Fruit fly (Drosophila melanogaster) whole organism, prepupa: ENCODE data around the gene CG15771.

ENCODE experiments used
- Blimp-1 ChIP-seq: fragments of 200-800 bp; sonication (Bioruptor generic); optimal IDR thresholded peaks from 3 replicates; lab custom pipeline; 2017; ENCODE audit warnings: missing biosample characterization, missing genetic modification characterization, mild to moderate bottlenecking, moderate library complexity, missing genetic modification reagents
- CG10631 ChIP-seq: fragments of 200-800 bp; sonication (Bioruptor generic); optimal IDR thresholded peaks from 2 replicates; lab custom pipeline; 2016; ENCODE audit warnings: missing biosample characterization, missing genetic modification characterization
- CG10669 ChIP-seq: fragments of 200-800 bp; sonication (Bioruptor generic); optimal IDR thresholded peaks from 3 replicates; lab custom pipeline; 2018; ENCODE audit warnings: missing biosample characterization, mild to moderate bottlenecking, missing genetic modification characterization, moderate library complexity
- CG11294 ChIP-seq: fragments of 200-800 bp; sonication (Bioruptor generic); IDR thresholded peaks from 2 replicates; pipeline ENCODE4 v1.3.6; 2022; ENCODE audit warnings: missing biosample characterization, missing genetic modification characterization
- CG11762 ChIP-seq: fragments of 200-800 bp; sonication (Bioruptor generic); optimal IDR thresholded peaks from 3 replicates; lab custom pipeline; 2016; ENCODE audit warnings: missing biosample characterization, missing genetic modification characterization; ENCODE audit not compliant: insufficient read depth
- CG11902 ChIP-seq: fragments of 200-800 bp; sonication (Bioruptor generic); optimal IDR thresholded peaks from 3 replicates; lab custom pipeline; 2016; ENCODE audit warnings: missing biosample characterization, missing genetic modification characterization
- CG15336 ChIP-seq: fragments of 200-800 bp; sonication (Bioruptor generic); IDR thresholded peaks from 2 replicates; pipeline ENCODE4 v1.3.6; 2022; ENCODE audit warnings: missing biosample characterization, missing genetic modification characterization
- CG1621 ChIP-seq: fragments of 200-800 bp; sonication (Bioruptor generic); optimal IDR thresholded peaks from 3 replicates; lab custom pipeline; 2018; ENCODE audit warnings: missing biosample characterization, mild to moderate bottlenecking, missing genetic modification characterization
- CG31627 ChIP-seq: fragments of 200-800 bp; sonication (Bioruptor generic); optimal IDR thresholded peaks from 3 replicates; lab custom pipeline; 2016; ENCODE audit warnings: missing biosample characterization, missing genetic modification characterization
- CG32006 ChIP-seq: fragments of 200-800 bp; sonication (Bioruptor generic); optimal IDR thresholded peaks from 3 replicates; lab custom pipeline; 2017; ENCODE audit warnings: missing biosample characterization, mild to moderate bottlenecking, missing genetic modification characterization
- CG34406 ChIP-seq: fragments of 200-800 bp; sonication (Bioruptor generic); optimal IDR thresholded peaks from 3 replicates; lab custom pipeline; 2016; ENCODE audit warnings: missing biosample characterization, missing genetic modification characterization
- CG3919 ChIP-seq: fragments of 200-800 bp; sonication (Bioruptor generic); optimal IDR thresholded peaks from 3 replicates; lab custom pipeline; 2016; ENCODE audit warnings: missing biosample characterization, missing genetic modification characterization
- CG6163 ChIP-seq: fragments of 200-800 bp; sonication (Bioruptor generic); IDR thresholded peaks from 3 replicates; pipeline ENCODE4 v1.3.6; 2022; ENCODE audit warnings: missing biosample characterization, missing genetic modification characterization
- CG6276 ChIP-seq: fragments of 200-800 bp; sonication (Bioruptor generic); optimal IDR thresholded peaks from 2 replicates; lab custom pipeline; 2017; ENCODE audit warnings: missing biosample characterization, mild to moderate bottlenecking, missing genetic modification characterization
- CG6792 ChIP-seq: fragments of 200-800 bp; sonication (Bioruptor generic); optimal IDR thresholded peaks from 3 replicates; lab custom pipeline; 2016; ENCODE audit warnings: missing biosample characterization, missing genetic modification characterization
- CG6808 ChIP-seq: fragments of 200-800 bp; sonication (Bioruptor generic); optimal IDR thresholded peaks from 3 replicates; lab custom pipeline; 2017; ENCODE audit warnings: missing biosample characterization, missing genetic modification characterization, mild to moderate bottlenecking, moderate library complexity, missing genetic modification reagents
- CG6854 ChIP-seq: fragments of 200-800 bp; sonication (Bioruptor generic); optimal IDR thresholded peaks from 2 replicates; lab custom pipeline; 2017; ENCODE audit warnings: missing biosample characterization, mild to moderate bottlenecking, missing genetic modification characterization
- CG8119 ChIP-seq: fragments of 200-800 bp; sonication (Bioruptor generic); IDR thresholded peaks from 3 replicates; pipeline ENCODE4 v1.3.6; 2022; ENCODE audit warnings: missing biosample characterization, missing genetic modification characterization
- CG8319 ChIP-seq: fragments of 200-800 bp; sonication (Bioruptor generic); optimal IDR thresholded peaks from 3 replicates; lab custom pipeline; 2016; ENCODE audit warnings: missing biosample characterization, missing genetic modification characterization
- CG9139 ChIP-seq: fragments of 200-800 bp; sonication (Bioruptor generic); optimal IDR thresholded peaks from 3 replicates; lab custom pipeline; 2017; ENCODE audit warnings: missing biosample characterization, mild to moderate bottlenecking, missing genetic modification characterization
- Eip75B ChIP-seq: fragments of 200-800 bp; sonication (Bioruptor generic); optimal IDR thresholded peaks from 3 replicates; lab custom pipeline; 2016; ENCODE audit warnings: missing biosample characterization, missing genetic modification characterization
- Eip78C ChIP-seq: fragments of 200-800 bp; sonication (Bioruptor generic); peaks from one replicate; lab custom pipeline; 2016; ENCODE audit warnings: missing biosample characterization, missing genetic modification characterization
- Eip93F ChIP-seq: fragments of 200-800 bp; sonication (Bioruptor generic); optimal IDR thresholded peaks from 2 replicates; lab custom pipeline; 2016; ENCODE audit warnings: missing biosample characterization, mild to moderate bottlenecking, missing genetic modification characterization
- Ets21C ChIP-seq: fragments of 200-800 bp; sonication (Bioruptor generic); optimal IDR thresholded peaks from 3 replicates; lab custom pipeline; 2016; ENCODE audit warnings: missing biosample characterization, missing genetic modification characterization
- Ets96B ChIP-seq: fragments of 200-800 bp; optimal IDR thresholded peaks from 2 replicates; lab custom pipeline; 2019; ENCODE audit warnings: missing biosample characterization, mild to moderate bottlenecking, missing genetic modification characterization, moderate library complexity
- Hr39 ChIP-seq: fragments of 200-800 bp; sonication (Bioruptor generic); optimal IDR thresholded peaks from 2 replicates; lab custom pipeline; 2016; ENCODE audit warnings: missing biosample characterization, missing genetic modification characterization
- Hr4 ChIP-seq: fragments of 200-800 bp; sonication (Bioruptor generic); optimal IDR thresholded peaks from 3 replicates; lab custom pipeline; 2016; ENCODE audit warnings: missing biosample characterization, missing genetic modification characterization
- Lpt ChIP-seq: fragments of 200-800 bp; sonication (Bioruptor generic); optimal IDR thresholded peaks from 3 replicates; lab custom pipeline; 2016; ENCODE audit warnings: missing biosample characterization, missing genetic modification characterization
- OdsH ChIP-seq: fragments of 200-800 bp; sonication (Bioruptor generic); optimal IDR thresholded peaks from 3 replicates; lab custom pipeline; 2016; ENCODE audit warnings: missing biosample characterization, missing genetic modification characterization
- Smox ChIP-seq: fragments of 200-800 bp; sonication (Bioruptor generic); optimal IDR thresholded peaks from 3 replicates; lab custom pipeline; 2016; ENCODE audit warnings: missing biosample characterization, missing genetic modification characterization
- Sox102F ChIP-seq: fragments of 200-800 bp; sonication (Bioruptor generic); optimal IDR thresholded peaks from 2 replicates; lab custom pipeline; 2016; ENCODE audit warnings: missing biosample characterization, mild to moderate bottlenecking, missing genetic modification characterization
- Sox14 ChIP-seq: fragments of 200-800 bp; sonication (Bioruptor generic); optimal IDR thresholded peaks from 3 replicates; lab custom pipeline; 2016; ENCODE audit warnings: missing biosample characterization, missing genetic modification characterization
- achi ChIP-seq: fragments of 200-800 bp; sonication (Bioruptor generic); optimal IDR thresholded peaks from 3 replicates; lab custom pipeline; 2016; ENCODE audit warnings: missing biosample characterization, missing genetic modification characterization
- acj6 ChIP-seq: fragments of 200-800 bp; sonication (Bioruptor generic); optimal IDR thresholded peaks from 3 replicates; lab custom pipeline; 2016; ENCODE audit warnings: missing biosample characterization, missing genetic modification characterization
- cyc ChIP-seq: fragments of 200-800 bp; sonication (Bioruptor generic); optimal IDR thresholded peaks from 3 replicates; lab custom pipeline; 2016; ENCODE audit warnings: missing biosample characterization, missing genetic modification characterization
- eg ChIP-seq: fragments of 200-800 bp; sonication (Bioruptor generic); IDR thresholded peaks from 3 replicates; pipeline ENCODE4 v1.3.6; 2022; ENCODE audit warnings: missing biosample characterization, missing genetic modification characterization
- esn ChIP-seq: fragments of 200-800 bp; sonication (Bioruptor generic); optimal IDR thresholded peaks from 2 replicates; lab custom pipeline; 2016; ENCODE audit warnings: missing biosample characterization, mild to moderate bottlenecking, missing genetic modification characterization, moderate library complexity
- fd59A ChIP-seq: fragments of 200-800 bp; sonication (Bioruptor generic); optimal IDR thresholded peaks from 2 replicates; lab custom pipeline; 2017; ENCODE audit warnings: missing biosample characterization, mild to moderate bottlenecking, missing genetic modification characterization, missing genetic modification reagents
- fkh ChIP-seq: fragments of 200-800 bp; sonication (Bioruptor generic); optimal IDR thresholded peaks from 3 replicates; lab custom pipeline; 2017; ENCODE audit warnings: missing biosample characterization, mild to moderate bottlenecking, missing genetic modification characterization, moderate library complexity
- net ChIP-seq: fragments of 200-800 bp; sonication (Bioruptor generic); optimal IDR thresholded peaks from 3 replicates; lab custom pipeline; 2016; ENCODE audit warnings: missing biosample characterization, missing genetic modification characterization
- pdm3 ChIP-seq: fragments of 200-800 bp; sonication (Bioruptor generic); optimal IDR thresholded peaks from 3 replicates; lab custom pipeline; 2016; ENCODE audit warnings: missing biosample characterization, missing genetic modification characterization
- salr ChIP-seq, 2 experiments: fragments of 200-800 bp; sonication (Bioruptor generic); optimal IDR thresholded peaks; 3 replicates each; lab custom pipeline; 2016 to 2018; ENCODE audit warnings: missing biosample characterization in 2 of 2, missing genetic modification characterization in 2 of 2, mild to moderate bottlenecking in 1 of 2
- ss ChIP-seq, 2 experiments: fragments of 200-800 bp; sonication (Bioruptor generic); optimal IDR thresholded peaks; 2 replicates in 1 of 2; 3 replicates in 1 of 2; lab custom pipeline; 2017 to 2018; ENCODE audit warnings: mild to moderate bottlenecking in 2 of 2, missing biosample characterization in 2 of 2, missing genetic modification characterization in 2 of 2, moderate library complexity in 1 of 2
- topi ChIP-seq: fragments of 200-800 bp; sonication (Bioruptor generic); optimal IDR thresholded peaks from 3 replicates; lab custom pipeline; 2016; ENCODE audit warnings: missing biosample characterization, missing genetic modification characterization
- vri ChIP-seq: fragments of 200-800 bp; sonication (Bioruptor generic); optimal IDR thresholded peaks from 3 replicates; lab custom pipeline; 2016; ENCODE audit warnings: missing biosample characterization, mild to moderate bottlenecking, missing genetic modification characterization

Gene CG15771

DNA sequence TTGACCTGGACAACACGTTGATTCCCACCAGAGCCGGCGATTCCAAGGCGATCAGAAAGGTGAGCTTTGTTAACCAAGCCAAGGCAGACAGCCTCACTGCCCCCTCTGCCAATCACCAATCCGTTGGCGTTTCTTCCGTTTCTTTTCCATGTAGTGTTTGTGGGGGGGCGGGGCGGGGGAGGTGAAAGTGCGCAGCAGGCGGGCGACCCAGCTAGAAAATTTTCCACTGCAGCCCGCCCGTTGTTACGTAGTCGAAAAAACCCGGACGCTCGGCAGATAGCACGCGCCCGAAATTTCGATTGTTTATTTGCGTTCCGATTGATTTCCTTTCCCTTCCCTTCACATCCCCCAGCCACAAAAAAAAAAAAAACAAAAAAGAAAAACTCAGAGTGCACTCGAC, 772 bp downstream of the CG15771 start:
- TF ChIP-seq CG6808 (GFP tag; lab: Kevin White, UChicago) (no peak), CG31627 (GFP tag; lab: Kevin White, UChicago) (no peak), eg (no peak), Ets21C (no peak), vri (GFP tag; lab: Kevin White, UChicago) (peak; percentile 39), CG32006 (no peak), esn (no peak), achi (GFP tag; lab: Kevin White, UChicago) (no peak)
- TF ChIP-seq, all 60 proteins: peak for 1

DNA sequence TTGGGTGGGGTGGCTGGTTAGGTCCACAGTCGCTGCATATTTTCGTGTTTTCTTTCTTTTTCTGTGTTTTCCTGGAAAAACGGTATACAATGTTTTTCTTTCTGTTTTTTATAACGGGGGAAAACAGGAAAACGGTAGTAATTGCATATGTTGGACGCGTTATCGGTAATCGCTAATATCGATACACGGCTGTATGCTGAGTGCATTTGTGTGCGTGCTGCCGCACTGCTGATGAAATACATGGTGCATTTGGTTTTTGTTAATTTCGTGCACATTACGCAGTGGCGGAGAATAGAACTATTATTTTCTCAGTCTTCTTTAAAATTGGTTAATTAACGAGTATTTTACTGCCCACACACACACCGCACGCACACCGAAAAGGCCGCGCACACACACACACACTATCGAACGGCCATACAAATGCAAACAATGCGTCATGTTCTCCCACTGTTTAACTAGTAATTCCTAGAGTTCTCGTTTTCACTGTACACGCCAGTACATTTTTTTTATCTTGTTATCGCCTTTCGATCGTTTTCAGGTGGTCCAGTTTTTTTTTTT, 8.1 kb downstream of the CG15771 start:
- TF ChIP-seq CG15336 (GFP tag; lab: Robert Waterston, UW) (peak; percentile 12; the same call in 1 of the 2 replicates), CG6163 (GFP tag; lab: Robert Waterston, UW) (0 out of 3 replicates have a peak, but pooled peaks have one; percentile 5), CG9139 (GFP tag; lab: Kevin White, UChicago) (no peak), CG10631 (no peak)

DNA sequence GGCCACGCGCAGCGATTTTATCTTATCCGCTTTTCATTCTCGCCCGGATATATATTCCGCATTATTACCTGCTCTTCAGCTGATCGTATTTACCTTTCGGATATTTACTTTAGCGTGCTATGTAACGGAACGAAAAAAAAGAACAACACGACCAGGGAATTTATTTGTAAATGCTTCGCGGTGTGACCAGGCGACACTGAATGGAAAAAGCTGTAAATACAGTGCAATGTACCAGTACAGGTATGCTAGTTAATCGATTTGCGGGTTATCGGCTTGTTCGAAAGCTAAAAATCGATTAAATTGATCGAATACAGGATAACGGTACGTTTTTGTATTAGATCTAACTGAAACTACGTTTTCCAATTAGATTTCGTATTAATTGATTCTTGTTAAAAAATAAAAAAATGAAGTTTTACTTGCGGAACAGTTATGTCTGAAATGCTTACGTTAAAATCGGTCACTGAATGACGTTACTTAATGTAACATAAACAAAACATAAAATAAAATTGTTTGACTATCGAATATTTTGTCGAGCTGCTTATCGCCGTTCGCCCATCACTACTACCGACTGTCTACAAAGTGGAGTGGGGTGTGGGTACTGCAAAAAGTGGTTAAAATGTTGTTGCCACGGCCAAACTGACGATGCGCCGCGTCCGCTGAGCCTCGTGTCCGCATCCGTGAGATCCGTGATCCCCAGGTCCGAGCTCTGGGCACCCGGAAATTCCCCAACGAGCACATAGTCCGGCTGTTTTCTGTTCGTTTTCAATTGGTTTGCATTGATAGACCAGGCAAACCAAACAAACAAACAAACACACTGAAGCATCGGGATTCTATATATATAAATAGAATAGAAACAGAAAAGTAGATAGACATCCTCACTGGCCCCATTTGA, 8.9 kb downstream of the CG15771 start, which contains the start of the genes MAPk-Ak2 and CG42699:
TSS of gene MAPk-Ak2 (minus strand) at position 203 of the 892 bp plus-strand sequence.
TSS of gene CG42699 (plus strand) at position 553 of the 892 bp plus-strand sequence.
- TF ChIP-seq salr (GFP tag; optimal IDR thresholded peaks at IDR 0.05; lab: Kevin White, UChicago): peak in 1 of 2 experiments; percentile 26
- TF ChIP-seq Eip93F: no peak
- TF ChIP-seq CG6808 (GFP tag; lab: Kevin White, UChicago): peak; percentile 74
- TF ChIP-seq CG34406 (GFP tag; lab: Kevin White, UChicago): peak; percentile 58
- TF ChIP-seq Eip78C (GFP tag; lab: Kevin White, UChicago): peak; percentile 87
- TF ChIP-seq Eip75B (GFP tag; lab: Kevin White, UChicago): peak; percentile 38
- TF ChIP-seq CG10631: peak; percentile 49
- TF ChIP-seq OdsH: peak; percentile 8
- TF ChIP-seq Hr4 (GFP tag; lab: Kevin White, UChicago): no peak
- TF ChIP-seq CG8319 (GFP tag; lab: Kevin White, UChicago): no peak
- TF ChIP-seq topi (GFP tag; lab: Kevin White, UChicago): peak; percentile 47
- TF ChIP-seq CG9139 (GFP tag; lab: Kevin White, UChicago): peak; percentile 65
- no peak for TF ChIP-seq CG11902
- peak; percentile 65 to 80 for TF ChIP-seq ss (GFP tag; optimal IDR thresholded peaks at IDR 0.05; lab: Kevin White, UChicago)
- peak; percentile 29 for TF ChIP-seq Blimp-1 (GFP tag; lab: Kevin White, UChicago)
- TF ChIP-seq Smox (GFP tag; lab: Kevin White, UChicago): no peak
- 0 out of 3 replicates have a peak, but pooled peaks have one; percentile 22 for TF ChIP-seq CG8119 (GFP tag; lab: Robert Waterston, UW)
- no peak for TF ChIP-seq CG11294
- TF ChIP-seq CG3919 (GFP tag; lab: Kevin White, UChicago): peak; percentile 45
- TF ChIP-seq Ets96B (tag; lab: Kevin White, UChicago): peak; percentile 15
- TF ChIP-seq CG6792 (GFP tag; lab: Kevin White, UChicago): peak; percentile 54
- no peak for TF ChIP-seq CG11762 (GFP tag; lab: Kevin White, UChicago)
- TF ChIP-seq fkh (GFP tag; lab: Kevin White, UChicago): peak; percentile 97
- TF ChIP-seq esn: peak; percentile 72
- TF ChIP-seq Sox14 (GFP tag; lab: Kevin White, UChicago): peak; percentile 16
- peak; percentile 7 for TF ChIP-seq CG6276 (GFP tag; lab: Kevin White, UChicago)
- TF ChIP-seq pdm3 (GFP tag; lab: Kevin White, UChicago): peak; percentile 50
- TF ChIP-seq acj6 (GFP tag; lab: Kevin White, UChicago): peak; percentile 10
- TF ChIP-seq fd59A (GFP tag; lab: Kevin White, UChicago): peak; percentile 13
- no peak for TF ChIP-seq Hr39 (GFP tag; lab: Kevin White, UChicago)
- peak; percentile 58 for TF ChIP-seq CG10669
- peak; percentile 70 for TF ChIP-seq net (GFP tag; lab: Kevin White, UChicago)
- peak; percentile 54 for TF ChIP-seq Sox102F (GFP tag; lab: Kevin White, UChicago)
- TF ChIP-seq cyc (GFP tag; lab: Kevin White, UChicago): peak; percentile 3
- peak; percentile 34 for TF ChIP-seq CG1621 (tag; lab: Kevin White, UChicago)
- peak; percentile 66 for TF ChIP-seq CG6854 (GFP tag; lab: Kevin White, UChicago)
- no peak for TF ChIP-seq Lpt (GFP tag; lab: Kevin White, UChicago)
